Worm (Caenorhabditis elegans): ENCODE measurements around the gene F19C7.8.

DNA sequence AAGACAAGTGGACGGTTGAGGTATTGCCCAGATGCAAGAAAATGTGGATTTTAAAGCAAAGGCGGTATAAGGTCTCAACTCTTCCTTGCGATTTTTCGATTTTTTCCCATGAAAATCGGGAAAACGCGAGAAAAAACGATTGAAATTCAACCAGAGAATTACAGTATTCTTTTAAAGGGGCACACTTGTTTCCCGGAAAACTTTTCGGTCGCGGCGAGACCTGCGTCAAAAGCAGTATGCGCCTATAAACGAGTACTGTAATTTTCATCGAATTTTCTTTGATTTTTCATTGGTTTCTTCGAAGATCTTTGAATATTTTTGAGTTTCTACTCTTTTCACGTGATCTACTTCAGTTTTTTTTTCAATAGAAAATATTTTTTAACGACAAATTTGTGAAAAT lies 15.8 kb upstream of the F19C7.8 start:
- no peak for TF ChIP-seq nhr-28 (tag; optimal IDR thresholded peaks at IDR 0.05)
- TF ChIP-seq aly-2 (tag; optimal IDR thresholded peaks at IDR 0.05): no peak
- TF ChIP-seq ceh-82 (tag; optimal IDR thresholded peaks at IDR 0.05): no peak
- TF ChIP-seq nfya-1 (tag; optimal IDR thresholded peaks at IDR 0.05; ENCODE audit: insufficient read depth): no peak
- no peak for TF ChIP-seq nhr-237 (tag; optimal IDR thresholded peaks at IDR 0.05)
- no peak for TF ChIP-seq elt-1 (tag; optimal IDR thresholded peaks at IDR 0.05)
- TF ChIP-seq skn-1 (tag; optimal IDR thresholded peaks at IDR 0.05): no peak
- TF ChIP-seq nhr-77 (tag; optimal IDR thresholded peaks at IDR 0.05): no peak
- no peak for TF ChIP-seq zag-1 (tag; optimal IDR thresholded peaks at IDR 0.05)
- no peak for TF ChIP-seq egl-5 (tag; optimal IDR thresholded peaks at IDR 0.05)

Measured in whole organism, L3 larva.